Worm (Caenorhabditis elegans): ENCODE results near the gene glc-1.

The glc-1 gene

DNA sequence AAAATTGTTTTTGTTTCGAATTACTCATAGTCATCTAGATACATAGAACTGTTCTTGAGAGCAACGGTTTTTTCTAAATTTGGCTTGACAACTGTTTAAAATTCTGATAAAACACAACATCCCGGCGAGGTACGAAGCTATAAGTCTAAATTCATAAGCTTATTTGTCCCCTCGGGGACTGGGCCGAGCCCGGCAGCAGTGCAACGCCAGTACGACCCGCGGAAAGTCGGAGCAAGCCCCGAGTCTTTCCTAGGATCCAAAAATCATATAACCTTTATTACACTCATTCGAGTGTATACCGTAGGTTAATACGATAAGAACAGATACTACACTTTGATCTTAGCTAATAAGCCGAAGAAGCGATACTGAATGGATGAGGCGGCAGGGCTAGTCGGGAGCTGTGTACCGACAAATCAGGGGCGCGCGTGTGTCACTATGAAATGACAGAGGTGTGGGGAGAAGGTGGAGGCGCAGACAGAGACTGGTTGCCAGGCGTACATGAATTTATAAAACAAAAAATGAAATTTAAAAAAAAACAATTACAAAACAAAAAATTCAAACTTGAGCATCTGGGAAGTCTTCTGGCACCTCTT is 6.2 kb downstream of the glc-1 start:
- no peak for TF ChIP-seq ttx-3 (tag; optimal IDR thresholded peaks at IDR 0.05)
- TF ChIP-seq ets-4 (tag; optimal IDR thresholded peaks at IDR 0.05): no peak
- no peak for TF ChIP-seq nhr-11 (tag; optimal IDR thresholded peaks at IDR 0.05)
- TF ChIP-seq pag-3 (tag; optimal IDR thresholded peaks at IDR 0.05; ENCODE audit: borderline replicate concordance): no peak
- no peak for TF ChIP-seq dmd-4 (tag; optimal IDR thresholded peaks at IDR 0.05; ENCODE audit: borderline replicate concordance)
- no peak for TF ChIP-seq ref-2 (tag; optimal IDR thresholded peaks at IDR 0.05)
- no peak for TF ChIP-seq lin-11 (tag; optimal IDR thresholded peaks at IDR 0.05)
- no peak for TF ChIP-seq C08G9.2 (tag; optimal IDR thresholded peaks at IDR 0.05)
- no peak for TF ChIP-seq K02D7.2 (tag; optimal IDR thresholded peaks at IDR 0.05)
- no peak for TF ChIP-seq ztf-16 (tag; optimal IDR thresholded peaks at IDR 0.05)
- no peak for TF ChIP-seq unc-55 (GFP tag; optimal IDR thresholded peaks at IDR 0.05)
- TF ChIP-seq elt-2 (tag; optimal IDR thresholded peaks at IDR 0.05): no peak
- no peak for TF ChIP-seq sox-2 (GFP tag; IDR thresholded peaks at IDR 0.05)
- no peak for TF ChIP-seq hlh-8 (tag; optimal IDR thresholded peaks at IDR 0.05)
- TF ChIP-seq ceh-9 (tag; optimal IDR thresholded peaks at IDR 0.05): no peak
- TF ChIP-seq lim-6 (tag; optimal IDR thresholded peaks at IDR 0.05): no peak

DNA sequence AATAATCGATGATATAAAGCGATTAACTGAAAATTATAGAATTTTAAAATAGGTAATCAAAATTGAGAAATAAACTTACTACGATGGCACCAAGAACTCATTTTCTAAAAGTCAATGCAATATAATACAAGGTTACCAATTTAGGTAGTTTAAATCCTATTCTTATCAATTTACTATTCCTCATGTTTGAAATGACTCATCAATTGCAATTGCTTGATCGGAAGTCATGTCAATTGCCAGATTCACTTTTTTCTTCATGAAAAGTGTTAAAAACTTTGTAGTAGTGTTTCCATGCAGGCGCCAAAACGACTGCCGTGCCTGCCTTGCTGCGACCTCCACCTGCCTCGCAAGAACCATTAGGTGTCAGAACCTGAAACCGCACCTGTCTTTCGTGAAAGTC is 7.1 kb downstream of the glc-1 start, which contains the start of gene F11A5.13:
F11A5.13 (minus strand) TSS at position 101 of the 400 bp plus-strand sequence.
- TF ChIP-seq hlh-13 (GFP tag; optimal IDR thresholded peaks at IDR 0.05): no peak
- no peak for TF ChIP-seq ahr-1 (tag; optimal IDR thresholded peaks at IDR 0.05)
- TF ChIP-seq nhr-232 (tag; optimal IDR thresholded peaks at IDR 0.05): no peak
- no peak for TF ChIP-seq hlh-15 (tag; optimal IDR thresholded peaks at IDR 0.05)
- no peak for TF ChIP-seq elt-4 (tag; optimal IDR thresholded peaks at IDR 0.05)
- TF ChIP-seq mec-3 (tag; optimal IDR thresholded peaks at IDR 0.05; ENCODE audit: borderline replicate concordance): no peak
- no peak for TF ChIP-seq odd-2 (tag; optimal IDR thresholded peaks at IDR 0.05)
- TF ChIP-seq lin-11 (tag; optimal IDR thresholded peaks at IDR 0.05): no peak
- TF ChIP-seq ceh-31 (tag; optimal IDR thresholded peaks at IDR 0.05): no peak
- TF ChIP-seq nfya-1 (tag; optimal IDR thresholded peaks at IDR 0.05): no peak
- no peak for TF ChIP-seq ceh-9 (tag; optimal IDR thresholded peaks at IDR 0.05)
- no peak for TF ChIP-seq fkh-10 (GFP tag; optimal IDR thresholded peaks at IDR 0.05)
- no peak for TF ChIP-seq madf-2 (tag; optimal IDR thresholded peaks at IDR 0.05)
- TF ChIP-seq ztf-16 (tag; optimal IDR thresholded peaks at IDR 0.05): no peak
- TF ChIP-seq pat-9 (tag; optimal IDR thresholded peaks at IDR 0.05): no peak

DNA sequence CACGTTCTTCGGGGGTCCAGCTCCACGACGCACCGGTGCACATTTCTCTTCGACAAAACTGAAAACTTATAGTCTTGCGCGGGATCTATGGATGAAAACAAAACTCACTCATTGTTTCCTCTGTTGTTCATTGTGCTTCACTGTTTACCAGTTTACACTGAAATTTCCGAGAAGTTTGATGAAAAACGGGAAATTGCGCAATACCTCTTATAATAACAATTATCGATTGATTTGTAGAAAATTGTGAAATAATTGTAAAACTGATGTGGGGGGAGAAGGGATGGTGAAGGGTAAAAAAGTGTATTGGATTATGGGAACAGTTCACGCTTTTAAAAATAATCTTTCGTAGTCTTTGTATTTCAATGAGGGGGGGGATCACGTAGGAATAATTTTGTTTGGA is 10.0 kb downstream of the glc-1 start:
- TF ChIP-seq ceh-31 (tag; optimal IDR thresholded peaks at IDR 0.05) (no peak), dmd-4 (tag; optimal IDR thresholded peaks at IDR 0.05; ENCODE audit: borderline replicate concordance) (no peak), ceh-6 (GFP tag; optimal IDR thresholded peaks at IDR 0.05) (no peak), sox-4 (tag; optimal IDR thresholded peaks at IDR 0.05) (no peak), ahr-1 (tag; optimal IDR thresholded peaks at IDR 0.05) (no peak), pat-9 (tag; optimal IDR thresholded peaks at IDR 0.05) (no peak), ceh-9 (tag; optimal IDR thresholded peaks at IDR 0.05) (no peak), ceh-34 (tag; optimal IDR thresholded peaks at IDR 0.05) (no peak), elt-2 (tag; optimal IDR thresholded peaks at IDR 0.05) (no peak), mec-3 (tag; optimal IDR thresholded peaks at IDR 0.05; ENCODE audit: borderline replicate concordance) (no peak), hlh-6 (tag; optimal IDR thresholded peaks at IDR 0.05) (no peak), tbx-7 (tag; optimal IDR thresholded peaks at IDR 0.05) (no peak), ama-1 (optimal IDR thresholded peaks at IDR 0.05) (no peak), ceh-19 (GFP tag; optimal IDR thresholded peaks at IDR 0.05) (no peak)

DNA sequence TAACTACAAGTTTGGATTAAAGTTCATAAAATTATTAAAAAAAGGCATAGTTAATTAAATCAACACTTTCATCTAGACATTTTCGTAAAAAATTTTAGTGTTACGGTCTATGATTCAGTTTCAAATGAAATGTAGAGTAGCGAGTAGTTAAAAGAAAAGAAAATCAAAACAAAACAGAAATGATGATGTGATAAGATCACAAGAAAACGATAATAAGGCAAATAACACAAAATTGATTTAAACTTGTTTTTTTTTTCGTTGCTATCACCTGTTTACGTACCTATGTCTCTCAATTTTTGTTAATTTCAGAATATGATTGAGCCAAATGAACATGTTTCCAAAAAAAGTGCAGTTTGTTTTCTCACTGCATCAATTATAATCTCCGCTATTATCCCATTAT is 10.5 kb downstream of the glc-1 start, which contains the start of the genes F21H7.2 and F21H7.12:
F21H7.2 (minus strand) TSS at position 101 of the 400 bp plus-strand sequence.
F21H7.12 (plus strand) TSS at position 270 of the 400 bp plus-strand sequence.
- TF ChIP-seq nhr-11 (tag; optimal IDR thresholded peaks at IDR 0.05) (no peak), sox-2 (GFP tag; IDR thresholded peaks at IDR 0.05) (no peak), gmeb-2 (tag; optimal IDR thresholded peaks at IDR 0.05) (no peak), pha-2 (tag; optimal IDR thresholded peaks at IDR 0.05) (no peak), Y22D7AL.16 (tag; optimal IDR thresholded peaks at IDR 0.05) (no peak), unc-42 (tag; optimal IDR thresholded peaks at IDR 0.05) (no peak), ceh-19 (GFP tag; optimal IDR thresholded peaks at IDR 0.05) (no peak), hlh-8 (tag; optimal IDR thresholded peaks at IDR 0.05) (no peak), pat-9 (tag; optimal IDR thresholded peaks at IDR 0.05) (no peak), ceh-30 (tag; optimal IDR thresholded peaks at IDR 0.05) (no peak), fkh-6 (tag; optimal IDR thresholded peaks at IDR 0.05) (no peak)

Measured in whole organism, late embryonic.